Worm (Caenorhabditis elegans) whole organism, midembryonic: Measurements from ENCODE around the gene F11C7.6.

Source experiments
- cog-1 ChIP-seq: sonication (generic microtip); optimal IDR thresholded peaks from 2 replicates; lab custom pipeline; 2016; ENCODE audit warnings: missing genetic modification characterization, missing compliant biosample characterization
- flt-1 ChIP-seq: fragments of 200-800 bp; sonication (Bioruptor generic); IDR thresholded peaks from 2 replicates; pipeline ENCODE4 v1.3.6; 2022; ENCODE audit warnings: missing genetic modification characterization, missing compliant biosample characterization
- med-1 ChIP-seq: sonication (generic microtip); optimal IDR thresholded peaks from 2 replicates; lab custom pipeline; 2017; ENCODE audit warnings: missing genetic modification characterization, mild to moderate bottlenecking, missing compliant biosample characterization, antibody characterized with exemption, missing genetic modification reagents; ENCODE audit not compliant: insufficient read depth
- tab-1 ChIP-seq: fragments of 200-800 bp; sonication (Bioruptor generic); IDR thresholded peaks from 2 replicates; pipeline ENCODE4 v1.3.6; 2022; ENCODE audit warnings: missing genetic modification characterization, missing compliant biosample characterization
- ztf-29 ChIP-seq: fragments of 200-800 bp; sonication (Bioruptor generic); IDR thresholded peaks from 2 replicates; pipeline ENCODE4 v1.3.6; 2022; ENCODE audit warnings: missing genetic modification reagents, missing genetic modification characterization, missing compliant biosample characterization

DNA sequence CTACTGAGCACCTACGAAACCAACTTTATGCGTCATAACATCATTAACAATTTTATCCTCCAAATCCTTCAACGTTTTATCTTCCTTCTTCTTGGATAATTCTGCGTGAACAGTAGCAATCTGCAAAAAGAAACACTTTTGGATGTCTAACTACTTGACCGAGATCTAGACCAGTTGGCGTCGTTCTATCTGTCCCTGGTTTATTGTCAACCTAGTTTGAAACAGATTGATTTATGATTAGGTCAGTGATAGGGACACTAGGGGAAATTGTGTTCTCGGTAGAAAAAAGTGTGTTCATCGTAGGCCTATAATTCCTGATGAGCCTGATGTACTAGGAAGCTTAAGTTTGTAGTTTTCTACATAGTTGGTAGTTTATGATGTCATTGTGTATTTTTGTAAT is 27.4 kb upstream of the F11C7.6 start:
- no peak for TF ChIP-seq flt-1
- no peak for TF ChIP-seq cog-1 (tag; lab: Kevin White, UChicago)
- no peak for TF ChIP-seq tab-1 (GFP tag; lab: Robert Waterston, UW)
- TF ChIP-seq ztf-29 (GFP tag; lab: Robert Waterston, UW) = no peak
- no peak for TF ChIP-seq med-1 (GFP tag; lab: Kevin White, UChicago)
